Fruit fly (Drosophila melanogaster): ENCODE results near the gene CG7560.

The CG7560 gene

DNA sequence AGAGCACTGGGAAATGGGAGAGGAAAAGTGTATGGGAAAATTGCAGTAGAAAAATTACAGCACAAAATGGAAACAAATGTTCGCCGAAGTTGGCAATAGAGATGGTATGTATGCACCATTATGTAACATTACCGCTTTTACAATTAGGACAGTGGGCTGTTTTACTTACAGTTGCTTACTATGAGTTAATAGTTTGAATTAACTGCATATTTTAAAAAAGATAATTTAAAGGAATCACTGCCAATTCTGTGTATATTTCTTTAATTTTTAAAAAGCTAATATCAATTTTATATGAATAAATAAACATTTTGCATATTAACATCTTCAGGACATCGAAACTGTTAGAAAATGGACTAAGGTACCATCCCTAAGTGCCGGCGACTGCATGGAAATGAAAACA is 11.3 kb upstream of the CG7560 start (continued):
- peak; percentile 24 for TF ChIP-seq CG14710 (tag; optimal IDR thresholded peaks at IDR 0.05)
- TF ChIP-seq CG17829 (tag; optimal IDR thresholded peaks at IDR 0.05): peak; percentile 45
- TF ChIP-seq ems (GFP tag; optimal IDR thresholded peaks at IDR 0.05): no peak
- TF ChIP-seq eve (GFP tag; optimal IDR thresholded peaks at IDR 0.05): peak in 1 of 2 experiments; percentile 35
- peak; percentile 48 for TF ChIP-seq gem (tag; optimal IDR thresholded peaks at IDR 0.05)
- no peak for TF ChIP-seq schlank (tag; optimal IDR thresholded peaks at IDR 0.05)

DNA sequence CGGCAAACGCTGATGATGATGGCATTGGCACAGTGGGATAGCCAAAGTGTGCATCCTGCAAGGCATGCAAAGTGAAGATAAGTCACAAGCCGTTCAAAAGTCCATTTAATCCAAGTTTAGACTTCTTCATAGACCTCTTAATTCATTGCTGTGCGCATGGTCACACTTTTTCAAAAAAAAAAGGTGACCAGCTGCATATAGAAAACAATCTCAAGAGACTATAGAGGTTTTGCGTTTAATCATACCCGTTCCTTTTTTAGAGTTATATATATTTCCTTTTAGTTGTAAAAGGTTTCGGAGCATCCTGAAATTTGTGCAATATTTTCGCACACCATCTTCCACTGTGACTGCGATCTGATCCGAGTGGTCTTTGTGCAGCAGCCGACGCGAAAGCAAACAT is 10.5 kb upstream of the CG7560 start:
- no peak for TF ChIP-seq CG9817 (tag; optimal IDR thresholded peaks at IDR 0.05)
- no peak for TF ChIP-seq br (optimal IDR thresholded peaks at IDR 0.05)
- TF ChIP-seq CG17568 (GFP tag; optimal IDR thresholded peaks at IDR 0.05): no peak
- TF ChIP-seq Atf6 (GFP tag; IDR thresholded peaks at IDR 0.05): no peak
- no peak for TF ChIP-seq CG17186 (GFP tag; optimal IDR thresholded peaks at IDR 0.05)
- no peak for TF ChIP-seq CG18011 (GFP tag; optimal IDR thresholded peaks at IDR 0.05)
- no peak for TF ChIP-seq CG31441 (GFP tag; IDR thresholded peaks at IDR 0.05)
- TF ChIP-seq CG14667 (GFP tag; IDR thresholded peaks at IDR 0.05): no peak
- TF ChIP-seq CG5953 (GFP tag; IDR thresholded peaks at IDR 0.05): 0 out of 2 replicates have a peak, but pooled peaks have one; percentile 28
- TF ChIP-seq vnd (GFP tag; IDR thresholded peaks at IDR 0.05; ENCODE audit: partially characterized antibody): no peak
- TF ChIP-seq ac (GFP tag; optimal IDR thresholded peaks at IDR 0.05): no peak
- TF ChIP-seq CG10543 (GFP tag; optimal IDR thresholded peaks at IDR 0.05): no peak
- no peak for TF ChIP-seq Oaz (GFP tag; IDR thresholded peaks at IDR 0.05)
- no peak for TF ChIP-seq CG7963 (GFP tag; IDR thresholded peaks at IDR 0.05; ENCODE audit: partially characterized antibody)
- TF ChIP-seq ranshi (GFP tag; IDR thresholded peaks at IDR 0.05): no peak
- TF ChIP-seq gt (GFP tag; IDR thresholded peaks at IDR 0.05): no peak
- peak; percentile 44 for TF ChIP-seq CG18262 (tag; optimal IDR thresholded peaks at IDR 0.05)
- peak in 1 of 2 experiments; percentile 3 for TF ChIP-seq Hr51 (GFP tag; optimal IDR thresholded peaks at IDR 0.05)
- TF ChIP-seq cas (GFP tag; IDR thresholded peaks at IDR 0.05): no peak
- TF ChIP-seq CG10209 (GFP tag; optimal IDR thresholded peaks at IDR 0.05): no peak
- TF ChIP-seq CG1647 (GFP tag; optimal IDR thresholded peaks at IDR 0.05): no peak
- TF ChIP-seq fu2 (GFP tag; optimal IDR thresholded peaks at IDR 0.05): no peak
- TF ChIP-seq seq (GFP tag; IDR thresholded peaks at IDR 0.05): no peak; the same call in 1 of the 2 replicates
- TF ChIP-seq CG3065 (GFP tag; optimal IDR thresholded peaks at IDR 0.05): no peak
- no peak for TF ChIP-seq MTF-1 (GFP tag; optimal IDR thresholded peaks at IDR 0.05; ENCODE audit: borderline replicate concordance)
- no peak for TF ChIP-seq ase (GFP tag; IDR thresholded peaks at IDR 0.05)
- TF ChIP-seq Jarid2 (GFP tag; optimal IDR thresholded peaks at IDR 0.05): no peak
- TF ChIP-seq CG43689 (GFP tag; IDR thresholded peaks at IDR 0.05): 0 out of 2 replicates have a peak, but pooled peaks have one; percentile 6
- TF ChIP-seq Dll (GFP tag; IDR thresholded peaks at IDR 0.05; ENCODE audit: partially characterized antibody): no peak
- TF ChIP-seq Dref (GFP tag; IDR thresholded peaks at IDR 0.05): no peak
- TF ChIP-seq ftz-f1 (GFP tag; optimal IDR thresholded peaks at IDR 0.05): no peak
- TF ChIP-seq sima (GFP tag; optimal IDR thresholded peaks at IDR 0.05): no peak
- TF ChIP-seq gro (GFP tag; optimal IDR thresholded peaks at IDR 0.05): no peak
- TF ChIP-seq CG1792 (GFP tag; optimal IDR thresholded peaks at IDR 0.05): no peak
- TF ChIP-seq CG1529 (GFP tag; optimal IDR thresholded peaks at IDR 0.05): peak; percentile 10
- no peak for TF ChIP-seq Side (GFP tag; optimal IDR thresholded peaks at IDR 0.05)
- peak; percentile 51 for TF ChIP-seq CG2712 (tag; optimal IDR thresholded peaks at IDR 0.05)
- no peak for TF ChIP-seq Dp (GFP tag; optimal IDR thresholded peaks at IDR 0.05)
- no peak for TF ChIP-seq Dad (GFP tag; optimal IDR thresholded peaks at IDR 0.05)
- no peak for TF ChIP-seq Ptx1 (GFP tag; IDR thresholded peaks at IDR 0.05)
- no peak for TF ChIP-seq knrl (GFP tag; IDR thresholded peaks at IDR 0.05; ENCODE audit: partially characterized antibody)
- no peak for TF ChIP-seq slou (GFP tag; optimal IDR thresholded peaks at IDR 0.05)
- TF ChIP-seq dan (GFP tag; IDR thresholded peaks at IDR 0.05): 0 out of 2 replicates have a peak, but pooled peaks have one; percentile 25
- no peak for TF ChIP-seq CG11456 (GFP tag; IDR thresholded peaks at IDR 0.05)
